Worm (Caenorhabditis elegans): ENCODE results near the gene ntl-4.

ce11 chrIV:7917881-7918280, 7.5 kb downstream of the ntl-4 start:
- TF ChIP-seq dmd-4 (tag; optimal IDR thresholded peaks at IDR 0.05): no peak
- no peak for TF ChIP-seq lin-39 (tag; optimal IDR thresholded peaks at IDR 0.05)
- no peak for TF ChIP-seq aly-2 (tag; optimal IDR thresholded peaks at IDR 0.05)
- TF ChIP-seq nhr-11 (tag; optimal IDR thresholded peaks at IDR 0.05): no peak
- no peak for TF ChIP-seq unc-55 (GFP tag; optimal IDR thresholded peaks at IDR 0.05)
- no peak for TF ChIP-seq nhr-25 (tag; optimal IDR thresholded peaks at IDR 0.05)
- TF ChIP-seq skn-1 (tag; optimal IDR thresholded peaks at IDR 0.05): no peak
- TF ChIP-seq unc-62 (GFP tag; optimal IDR thresholded peaks at IDR 0.05): no peak
- no peak for TF ChIP-seq egl-27 (tag; optimal IDR thresholded peaks at IDR 0.05)
- TF ChIP-seq ztf-11 (tag; optimal IDR thresholded peaks at IDR 0.05): no peak
